Worm (Caenorhabditis elegans) whole organism, L4/young adult: ENCODE data around the gene fbxa-96.

Experiments
- dao-5 ChIP-seq: sonication (generic microtip); optimal IDR thresholded peaks from 2 replicates; lab custom pipeline; 2016; ENCODE audit warnings: missing genotype, missing genetic modification characterization, moderate library complexity, missing compliant biosample characterization
- him-1 ChIP-seq: sonication (generic microtip); optimal IDR thresholded peaks from 2 replicates; lab custom pipeline; 2016; ENCODE audit warnings: missing genotype, missing genetic modification reagents, missing genetic modification characterization, missing compliant biosample characterization

- no peak for TF ChIP-seq dao-5 (tag; lab: Kevin White, UChicago)
- TF ChIP-seq him-1 (tag; lab: Kevin White, UChicago): no peak
These were observed 2.3 kb downstream of the fbxa-96 start for ce11 chrX:15057900-15058299.
